Worm (Caenorhabditis elegans) whole organism, early embryonic: ENCODE data around the gene egl-43.
A peak's percentile ranks its signal among the peaks of the same experiment; 100 is the strongest.

Source experiments
- B0310.2 ChIP-seq: sonication (generic microtip); optimal IDR thresholded peaks from 2 replicates; lab custom pipeline; 2016; ENCODE audit warnings: mild to moderate bottlenecking, missing genetic modification characterization, missing compliant biosample characterization
- F13C5.2 ChIP-seq: sonication (generic microtip); optimal IDR thresholded peaks from 2 replicates; lab custom pipeline; 2017; ENCODE audit warnings: mild to moderate bottlenecking, missing genetic modification characterization, inconsistent platforms, missing compliant biosample characterization
- aly-1 ChIP-seq: sonication (generic microtip); optimal IDR thresholded peaks from 2 replicates; lab custom pipeline; 2016; ENCODE audit warnings: missing genetic modification characterization, missing compliant biosample characterization
- ama-1 ChIP-seq: fragments of 150-350 bp; optimal IDR thresholded peaks from 2 replicates; lab custom pipeline; 2014
- ceh-13 ChIP-seq: fragments of 200-800 bp; sonication (Bioruptor generic); optimal IDR thresholded peaks from 2 replicates; lab custom pipeline; 2018; ENCODE audit warnings: mild to moderate bottlenecking, missing genetic modification characterization, missing compliant biosample characterization
- ceh-36 ChIP-seq: sonication (generic microtip); optimal IDR thresholded peaks from 2 replicates; lab custom pipeline; 2016; ENCODE audit warnings: missing genetic modification characterization, inconsistent platforms, missing compliant biosample characterization
- ets-7 ChIP-seq: sonication (generic microtip); optimal IDR thresholded peaks from 2 replicates; lab custom pipeline; 2016; ENCODE audit warnings: missing genotype, missing genetic modification characterization, missing compliant biosample characterization
- flt-1 ChIP-seq: fragments of 200-800 bp; sonication (Bioruptor generic); IDR thresholded peaks from 2 replicates; pipeline ENCODE4 v1.3.6; 2022; ENCODE audit warnings: missing genetic modification characterization, missing compliant biosample characterization
- hmbx-1 ChIP-seq: sonication (generic microtip); optimal IDR thresholded peaks from 2 replicates; lab custom pipeline; 2016; ENCODE audit warnings: mild to moderate bottlenecking, missing genetic modification characterization, missing compliant biosample characterization
- hmg-4 ChIP-seq: fragments of 200-800 bp; sonication (Bioruptor generic); optimal IDR thresholded peaks from 2 replicates; lab custom pipeline; 2018; ENCODE audit warnings: mild to moderate bottlenecking, missing genetic modification characterization, missing compliant biosample characterization
- hnd-1 ChIP-seq: sonication (generic microtip); optimal IDR thresholded peaks from 2 replicates; lab custom pipeline; 2016; ENCODE audit warnings: missing genetic modification characterization, missing compliant biosample characterization
- pes-1 ChIP-seq: fragments of 200-800 bp; sonication (Bioruptor generic); IDR thresholded peaks from 2 replicates; pipeline ENCODE4 v1.3.6; 2022; ENCODE audit warnings: missing genetic modification reagents, missing genetic modification characterization, missing compliant biosample characterization
- scrt-1 ChIP-seq: fragments of 200-800 bp; sonication (Bioruptor generic); IDR thresholded peaks from 2 replicates; pipeline ENCODE4 v1.3.6; 2022; ENCODE audit warnings: missing genetic modification characterization, missing compliant biosample characterization
- sea-1 ChIP-seq: fragments of 200-800 bp; sonication (Bioruptor generic); conservative IDR thresholded peaks from 2 replicates; pipeline ENCODE4 v1.3.6; 2022; ENCODE audit warnings: missing genetic modification characterization, missing compliant biosample characterization
- tbx-11 ChIP-seq: fragments of 200-800 bp; sonication (Bioruptor generic); IDR thresholded peaks from 2 replicates; pipeline ENCODE4 v1.3.6; 2022; ENCODE audit warnings: missing genetic modification characterization, missing compliant biosample characterization
- tbx-37 ChIP-seq: fragments of 200-800 bp; sonication (Bioruptor generic); conservative IDR thresholded peaks from 2 replicates; pipeline ENCODE4 v1.3.6; 2022; ENCODE audit warnings: missing genetic modification reagents, missing genetic modification characterization, missing compliant biosample characterization
- tra-4 ChIP-seq: sonication (generic microtip); optimal IDR thresholded peaks from 2 replicates; lab custom pipeline; 2017; ENCODE audit warnings: missing genetic modification characterization, missing compliant biosample characterization

Gene egl-43

ce11 chrII:9931012-9931411, 24.0 kb upstream of the egl-43 start:
- peak; percentile 21 for TF ChIP-seq ama-1
- TF ChIP-seq scrt-1 (GFP tag; lab: Robert Waterston, UW), result no peak
- TF ChIP-seq F13C5.2 (tag; lab: Kevin White, UChicago), result peak; percentile 22

ce11 chrII:9931476-9931875, 23.5 kb upstream of the egl-43 start, which contains the start of gene pho-11:
Gene pho-11 (plus strand): TSS chrII:9931849.
- no peak for TF ChIP-seq ets-7 (tag; lab: Kevin White, UChicago)
- TF ChIP-seq sea-1 (GFP tag; lab: Robert Waterston, UW), result no peak
- TF ChIP-seq pes-1 (GFP tag; lab: Robert Waterston, UW), result no peak
- TF ChIP-seq flt-1 (GFP tag; lab: Robert Waterston, UW), result no peak
- no peak for TF ChIP-seq ceh-36 (tag; lab: Kevin White, UChicago)
- TF ChIP-seq hmbx-1 (tag; lab: Kevin White, UChicago), result no peak
- TF ChIP-seq ama-1, result no peak
- TF ChIP-seq aly-1 (tag; lab: Kevin White, UChicago), result no peak
- no peak for TF ChIP-seq F13C5.2 (tag; lab: Kevin White, UChicago)
- no peak for TF ChIP-seq scrt-1 (GFP tag; lab: Robert Waterston, UW)
- TF ChIP-seq B0310.2, result no peak
- no peak for TF ChIP-seq tbx-11 (GFP tag; lab: Robert Waterston, UW)
- TF ChIP-seq tbx-37, result no peak
- no peak for TF ChIP-seq hnd-1 (tag; lab: Kevin White, UChicago)

ce11 chrII:9933947-9934383, 21.0 kb upstream of the egl-43 start:
- TF ChIP-seq F13C5.2 (tag; lab: Kevin White, UChicago), result no peak
- TF ChIP-seq hnd-1 (tag; lab: Kevin White, UChicago), result no peak
- TF ChIP-seq pes-1 (GFP tag; lab: Robert Waterston, UW), result no peak
- no peak for TF ChIP-seq flt-1 (GFP tag; lab: Robert Waterston, UW)
- TF ChIP-seq ceh-13, result no peak
- no peak for TF ChIP-seq hmbx-1 (tag; lab: Kevin White, UChicago)
- TF ChIP-seq tbx-11 (GFP tag; lab: Robert Waterston, UW), result no peak
- TF ChIP-seq ceh-36 (tag; lab: Kevin White, UChicago), result no peak

- TF ChIP-seq ceh-36 (tag; lab: Kevin White, UChicago), result no peak
These were observed 20.4 kb upstream of the egl-43 start for ce11 chrII:9934570-9934969.

ce11 chrII:9935044-9935599, 19.9 kb upstream of the egl-43 start:
- TF ChIP-seq scrt-1 (GFP tag; lab: Robert Waterston, UW) (no peak), ceh-36 (tag; lab: Kevin White, UChicago) (no peak), tbx-37 (no peak), hmbx-1 (tag; lab: Kevin White, UChicago) (no peak), tra-4 (tag; lab: Kevin White, UChicago) (no peak), tbx-11 (GFP tag; lab: Robert Waterston, UW) (no peak), pes-1 (GFP tag; lab: Robert Waterston, UW) (no peak), ama-1 (no peak), B0310.2 (no peak), hmg-4 (no peak), ets-7 (tag; lab: Kevin White, UChicago) (no peak), aly-1 (tag; lab: Kevin White, UChicago) (no peak), hnd-1 (tag; lab: Kevin White, UChicago) (no peak), F13C5.2 (tag; lab: Kevin White, UChicago) (no peak), sea-1 (GFP tag; lab: Robert Waterston, UW) (no peak), flt-1 (GFP tag; lab: Robert Waterston, UW) (no peak), ceh-13 (no peak)

- TF ChIP-seq tra-4 (tag; lab: Kevin White, UChicago), result no peak
- TF ChIP-seq hmbx-1 (tag; lab: Kevin White, UChicago), result no peak
- no peak for TF ChIP-seq hmg-4
- TF ChIP-seq ceh-36 (tag; lab: Kevin White, UChicago), result no peak
These were observed 19.3 kb upstream of the egl-43 start for ce11 chrII:9935664-9936063.

ce11 chrII:9936859-9937258, 18.1 kb upstream of the egl-43 start, which contains the start of gene C05C10.3:
Gene C05C10.3 (minus strand): TSS chrII:9936893.
- TF ChIP-seq hmg-4, result no peak
- no peak for TF ChIP-seq ama-1
- no peak for TF ChIP-seq ceh-13
- no peak for TF ChIP-seq tbx-37
- no peak for TF ChIP-seq ceh-36 (tag; lab: Kevin White, UChicago)
- no peak for TF ChIP-seq ets-7 (tag; lab: Kevin White, UChicago)
- TF ChIP-seq hmbx-1 (tag; lab: Kevin White, UChicago), result no peak
- TF ChIP-seq pes-1 (GFP tag; lab: Robert Waterston, UW), result no peak
- TF ChIP-seq B0310.2, result no peak
- TF ChIP-seq tbx-11 (GFP tag; lab: Robert Waterston, UW), result no peak
- TF ChIP-seq F13C5.2 (tag; lab: Kevin White, UChicago), result no peak
- no peak for TF ChIP-seq flt-1 (GFP tag; lab: Robert Waterston, UW)
- TF ChIP-seq hnd-1 (tag; lab: Kevin White, UChicago), result no peak

ce11 chrII:9937611-9938010, 17.4 kb upstream of the egl-43 start:
- no peak for TF ChIP-seq scrt-1 (GFP tag; lab: Robert Waterston, UW)
- TF ChIP-seq ceh-13, result no peak
- no peak for TF ChIP-seq aly-1 (tag; lab: Kevin White, UChicago)
- no peak for TF ChIP-seq ets-7 (tag; lab: Kevin White, UChicago)
- no peak for TF ChIP-seq B0310.2
- no peak for TF ChIP-seq hmbx-1 (tag; lab: Kevin White, UChicago)
- TF ChIP-seq F13C5.2 (tag; lab: Kevin White, UChicago), result no peak
- TF ChIP-seq tra-4 (tag; lab: Kevin White, UChicago), result no peak
- TF ChIP-seq tbx-11 (GFP tag; lab: Robert Waterston, UW), result no peak
- no peak for TF ChIP-seq hmg-4
- no peak for TF ChIP-seq ceh-36 (tag; lab: Kevin White, UChicago)
- TF ChIP-seq sea-1 (GFP tag; lab: Robert Waterston, UW), result no peak
- TF ChIP-seq tbx-37, result no peak
- TF ChIP-seq pes-1 (GFP tag; lab: Robert Waterston, UW), result no peak
- TF ChIP-seq hnd-1 (tag; lab: Kevin White, UChicago), result no peak
- no peak for TF ChIP-seq ama-1
- no peak for TF ChIP-seq flt-1 (GFP tag; lab: Robert Waterston, UW)
